Worm (Caenorhabditis elegans) whole organism, early embryonic: ENCODE results near the gene C30H6.5.

Source experiments
- B0310.2 ChIP-seq: sonication (generic microtip); optimal IDR thresholded peaks from 2 replicates; lab custom pipeline; 2016; ENCODE audit warnings: mild to moderate bottlenecking, missing genetic modification characterization, missing compliant biosample characterization
- F13C5.2 ChIP-seq: sonication (generic microtip); optimal IDR thresholded peaks from 2 replicates; lab custom pipeline; 2017; ENCODE audit warnings: mild to moderate bottlenecking, missing genetic modification characterization, inconsistent platforms, missing compliant biosample characterization
- aly-1 ChIP-seq: sonication (generic microtip); optimal IDR thresholded peaks from 2 replicates; lab custom pipeline; 2016; ENCODE audit warnings: missing genetic modification characterization, missing compliant biosample characterization
- ama-1 ChIP-seq: fragments of 150-350 bp; optimal IDR thresholded peaks from 2 replicates; lab custom pipeline; 2014
- ceh-13 ChIP-seq: fragments of 200-800 bp; sonication (Bioruptor generic); optimal IDR thresholded peaks from 2 replicates; lab custom pipeline; 2018; ENCODE audit warnings: mild to moderate bottlenecking, missing genetic modification characterization, missing compliant biosample characterization
- ceh-36 ChIP-seq: sonication (generic microtip); optimal IDR thresholded peaks from 2 replicates; lab custom pipeline; 2016; ENCODE audit warnings: missing genetic modification characterization, inconsistent platforms, missing compliant biosample characterization
- ets-7 ChIP-seq: sonication (generic microtip); optimal IDR thresholded peaks from 2 replicates; lab custom pipeline; 2016; ENCODE audit warnings: missing genotype, missing genetic modification characterization, missing compliant biosample characterization
- flt-1 ChIP-seq: fragments of 200-800 bp; sonication (Bioruptor generic); IDR thresholded peaks from 2 replicates; pipeline ENCODE4 v1.3.6; 2022; ENCODE audit warnings: missing genetic modification characterization, missing compliant biosample characterization
- hmbx-1 ChIP-seq: sonication (generic microtip); optimal IDR thresholded peaks from 2 replicates; lab custom pipeline; 2016; ENCODE audit warnings: mild to moderate bottlenecking, missing genetic modification characterization, missing compliant biosample characterization
- hmg-4 ChIP-seq: fragments of 200-800 bp; sonication (Bioruptor generic); optimal IDR thresholded peaks from 2 replicates; lab custom pipeline; 2018; ENCODE audit warnings: mild to moderate bottlenecking, missing genetic modification characterization, missing compliant biosample characterization
- hnd-1 ChIP-seq: sonication (generic microtip); optimal IDR thresholded peaks from 2 replicates; lab custom pipeline; 2016; ENCODE audit warnings: missing genetic modification characterization, missing compliant biosample characterization
- pes-1 ChIP-seq: fragments of 200-800 bp; sonication (Bioruptor generic); IDR thresholded peaks from 2 replicates; pipeline ENCODE4 v1.3.6; 2022; ENCODE audit warnings: missing genetic modification reagents, missing genetic modification characterization, missing compliant biosample characterization
- scrt-1 ChIP-seq: fragments of 200-800 bp; sonication (Bioruptor generic); IDR thresholded peaks from 2 replicates; pipeline ENCODE4 v1.3.6; 2022; ENCODE audit warnings: missing genetic modification characterization, missing compliant biosample characterization
- sea-1 ChIP-seq: fragments of 200-800 bp; sonication (Bioruptor generic); conservative IDR thresholded peaks from 2 replicates; pipeline ENCODE4 v1.3.6; 2022; ENCODE audit warnings: missing genetic modification characterization, missing compliant biosample characterization
- tbx-11 ChIP-seq: fragments of 200-800 bp; sonication (Bioruptor generic); IDR thresholded peaks from 2 replicates; pipeline ENCODE4 v1.3.6; 2022; ENCODE audit warnings: missing genetic modification characterization, missing compliant biosample characterization
- tbx-37 ChIP-seq: fragments of 200-800 bp; sonication (Bioruptor generic); conservative IDR thresholded peaks from 2 replicates; pipeline ENCODE4 v1.3.6; 2022; ENCODE audit warnings: missing genetic modification reagents, missing genetic modification characterization, missing compliant biosample characterization
- tra-4 ChIP-seq: sonication (generic microtip); optimal IDR thresholded peaks from 2 replicates; lab custom pipeline; 2017; ENCODE audit warnings: missing genetic modification characterization, missing compliant biosample characterization

C30H6.5 gene

DNA sequence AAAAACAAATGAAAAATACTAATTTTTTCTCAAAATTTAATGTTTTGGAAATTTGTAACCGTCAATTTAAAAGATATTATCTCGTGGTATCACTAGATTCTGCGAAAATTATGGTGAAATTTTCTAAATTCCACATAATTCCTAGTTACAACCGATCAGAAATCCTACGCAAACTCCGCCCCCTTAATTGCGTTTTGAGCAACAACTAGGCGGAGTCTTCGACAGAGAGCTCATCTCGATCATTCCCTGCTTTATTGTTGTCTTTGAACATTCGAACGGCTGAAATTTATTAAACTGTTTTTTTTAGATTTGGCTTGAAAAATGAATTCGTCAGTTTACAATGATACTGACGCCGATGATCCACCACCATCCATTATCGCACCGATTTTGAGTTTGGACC, 27.9 kb downstream of the C30H6.5 start, which contains the start of gene T02D1.4:
Gene T02D1.4 (plus strand): TSS at position 301 of the 400 bp plus-strand sequence.
- TF ChIP-seq hmg-4 (GFP tag; lab: Kevin White, UChicago) (no peak), F13C5.2 (tag; lab: Kevin White, UChicago) (no peak), flt-1 (GFP tag; lab: Robert Waterston, UW) (no peak)

DNA sequence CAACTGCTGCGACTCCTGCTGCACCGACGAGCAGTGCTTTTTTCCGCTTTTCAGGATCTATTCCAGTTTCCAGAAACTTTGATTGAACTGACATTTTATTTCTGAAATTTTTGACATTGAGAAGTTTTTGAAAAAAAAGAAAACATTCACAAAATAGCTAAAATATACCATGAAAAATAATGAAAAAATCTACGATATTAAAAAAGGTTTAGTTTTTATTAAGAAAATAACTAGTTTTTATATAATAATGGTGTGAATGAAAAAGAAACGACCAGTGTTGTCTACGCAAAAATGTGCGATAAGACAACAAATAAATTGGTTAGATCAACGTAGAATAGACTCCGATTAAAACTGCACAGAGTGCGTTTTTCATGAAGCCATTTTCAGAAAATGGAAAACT, 34.0 kb downstream of the C30H6.5 start, which contains the start of gene pmp-4:
Gene pmp-4 (minus strand): TSS at position 101 of the 400 bp plus-strand sequence.
- TF ChIP-seq aly-1 (tag; lab: Kevin White, UChicago) (no peak), pes-1 (GFP tag; lab: Robert Waterston, UW) (no peak), ama-1 (lab: Kevin White, UChicago) (no peak), sea-1 (GFP tag; lab: Robert Waterston, UW) (no peak), hnd-1 (no peak), hmg-4 (GFP tag; lab: Kevin White, UChicago) (no peak), ceh-13 (GFP tag; lab: Kevin White, UChicago) (no peak), F13C5.2 (tag; lab: Kevin White, UChicago) (no peak), ets-7 (tag; lab: Kevin White, UChicago) (no peak), tbx-37 (no peak), tra-4 (tag; lab: Kevin White, UChicago) (no peak), flt-1 (GFP tag; lab: Robert Waterston, UW) (no peak), hmbx-1 (tag; lab: Kevin White, UChicago) (no peak), tbx-11 (no peak), scrt-1 (GFP tag; lab: Robert Waterston, UW) (no peak)

DNA sequence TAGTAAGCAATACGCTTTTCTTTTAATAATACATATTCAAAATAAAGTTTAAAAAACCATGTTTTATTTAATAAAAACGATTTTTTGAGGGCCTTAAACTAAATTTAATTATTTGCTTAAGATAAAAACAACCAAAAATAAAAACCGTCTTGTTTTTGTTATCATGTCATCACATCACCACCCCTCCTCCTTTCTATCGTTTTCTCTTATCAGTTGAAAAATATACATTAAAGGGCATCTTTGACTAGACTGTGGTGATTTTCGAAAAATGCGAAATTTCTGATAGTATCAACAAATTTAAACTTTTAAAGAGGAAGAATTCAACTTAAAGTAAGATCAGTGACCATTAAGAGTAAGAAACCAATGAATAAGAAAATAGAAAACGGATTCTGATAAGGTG, 34.5 kb downstream of the C30H6.5 start:
- TF ChIP-seq sea-1 (GFP tag; lab: Robert Waterston, UW): no peak
- no peak for TF ChIP-seq ets-7 (tag; lab: Kevin White, UChicago)
- TF ChIP-seq aly-1 (tag; lab: Kevin White, UChicago): no peak
- TF ChIP-seq hmg-4 (GFP tag; lab: Kevin White, UChicago): no peak
- no peak for TF ChIP-seq ceh-13 (GFP tag; lab: Kevin White, UChicago)
- no peak for TF ChIP-seq B0310.2 (tag; lab: Kevin White, UChicago)
- TF ChIP-seq F13C5.2 (tag; lab: Kevin White, UChicago): no peak
- TF ChIP-seq tbx-37: no peak
- no peak for TF ChIP-seq hnd-1
- TF ChIP-seq tbx-11: no peak
- no peak for TF ChIP-seq tra-4 (tag; lab: Kevin White, UChicago)

DNA sequence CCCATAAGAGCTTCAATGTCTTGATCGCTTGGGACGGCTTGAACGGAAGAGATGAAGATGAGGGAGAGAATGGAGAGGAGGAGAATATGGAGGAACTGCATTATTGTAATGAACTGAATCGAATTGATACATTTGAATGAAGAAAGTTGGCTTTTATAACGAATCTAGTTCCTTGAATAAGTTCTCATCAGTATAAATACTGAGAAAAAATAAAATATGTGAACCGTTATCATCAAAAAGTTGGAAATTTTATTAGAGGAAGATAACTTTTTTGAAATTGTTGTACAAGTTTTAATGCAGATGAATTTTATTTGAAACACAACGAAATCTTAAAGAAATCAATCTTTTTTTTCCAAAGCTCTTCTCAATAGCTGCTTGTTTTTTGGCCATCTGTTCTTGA, 35.5 kb downstream of the C30H6.5 start, which contains the start of gene T02D1.7:
Gene T02D1.7 (minus strand): TSS at position 101 of the 400 bp plus-strand sequence.
- TF ChIP-seq tbx-37 (no peak), F13C5.2 (tag; lab: Kevin White, UChicago) (no peak), sea-1 (GFP tag; lab: Robert Waterston, UW) (no peak), ceh-36 (tag; lab: Kevin White, UChicago) (no peak), scrt-1 (GFP tag; lab: Robert Waterston, UW) (no peak), B0310.2 (tag; lab: Kevin White, UChicago) (no peak), tbx-11 (no peak), hmbx-1 (tag; lab: Kevin White, UChicago) (no peak), tra-4 (tag; lab: Kevin White, UChicago) (no peak), ceh-13 (GFP tag; lab: Kevin White, UChicago) (no peak), hnd-1 (no peak), ama-1 (lab: Kevin White, UChicago) (no peak), ets-7 (tag; lab: Kevin White, UChicago) (no peak), pes-1 (GFP tag; lab: Robert Waterston, UW) (no peak), flt-1 (GFP tag; lab: Robert Waterston, UW) (no peak)

DNA sequence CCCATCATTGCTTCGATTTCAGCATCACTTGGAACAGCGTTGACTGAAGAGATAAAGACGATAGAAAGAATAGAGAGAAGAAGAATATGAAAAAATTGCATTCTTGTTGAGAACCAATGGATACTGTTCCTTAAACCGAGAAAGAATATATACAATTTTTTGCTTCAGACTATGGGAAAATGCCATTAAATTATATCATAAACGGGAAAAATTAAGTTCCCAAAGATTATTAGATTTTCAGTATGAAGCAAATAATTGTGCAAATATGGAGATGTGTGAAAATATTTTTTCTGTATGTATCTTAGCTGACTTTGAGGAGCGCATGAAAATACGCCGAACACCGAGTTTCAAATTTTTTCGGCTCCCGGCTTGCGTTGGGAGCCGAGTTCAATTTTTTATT, 35.9 kb downstream of the C30H6.5 start, which contains the start of gene T02D1.9:
Gene T02D1.9 (minus strand): TSS at position 101 of the 400 bp plus-strand sequence.
- TF ChIP-seq ama-1 (lab: Kevin White, UChicago): no peak

DNA sequence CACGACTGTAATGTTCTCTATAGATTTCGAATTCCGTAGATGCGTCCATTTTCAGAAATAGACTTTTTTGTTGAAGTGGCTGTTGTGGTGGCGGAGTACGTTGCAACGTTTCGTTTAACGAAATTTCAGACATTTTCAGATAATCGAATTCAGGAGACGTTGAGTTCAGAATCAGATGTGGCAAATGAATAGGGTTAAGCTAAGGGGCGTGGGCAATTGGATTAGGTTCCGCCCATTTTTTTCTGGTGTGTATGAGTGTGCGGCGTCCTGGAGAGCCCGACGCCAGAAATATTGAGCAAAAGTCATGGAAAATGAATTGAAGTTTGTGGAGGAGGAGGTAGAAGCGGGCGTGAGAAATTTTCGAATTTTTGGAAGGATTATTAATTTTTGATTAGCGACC, 41.8 kb downstream of the C30H6.5 start:
- TF ChIP-seq scrt-1 (GFP tag; lab: Robert Waterston, UW): no peak
- no peak for TF ChIP-seq hnd-1
- no peak for TF ChIP-seq pes-1 (GFP tag; lab: Robert Waterston, UW)
- no peak for TF ChIP-seq tbx-11
- no peak for TF ChIP-seq hmbx-1 (tag; lab: Kevin White, UChicago)
- TF ChIP-seq tra-4 (tag; lab: Kevin White, UChicago): no peak
- no peak for TF ChIP-seq sea-1 (GFP tag; lab: Robert Waterston, UW)
- no peak for TF ChIP-seq flt-1 (GFP tag; lab: Robert Waterston, UW)
- TF ChIP-seq aly-1 (tag; lab: Kevin White, UChicago): no peak
- TF ChIP-seq ets-7 (tag; lab: Kevin White, UChicago): no peak
- no peak for TF ChIP-seq ama-1 (lab: Kevin White, UChicago)
- TF ChIP-seq hmg-4 (GFP tag; lab: Kevin White, UChicago): no peak
- no peak for TF ChIP-seq ceh-36 (tag; lab: Kevin White, UChicago)
- TF ChIP-seq ceh-13 (GFP tag; lab: Kevin White, UChicago): no peak

DNA sequence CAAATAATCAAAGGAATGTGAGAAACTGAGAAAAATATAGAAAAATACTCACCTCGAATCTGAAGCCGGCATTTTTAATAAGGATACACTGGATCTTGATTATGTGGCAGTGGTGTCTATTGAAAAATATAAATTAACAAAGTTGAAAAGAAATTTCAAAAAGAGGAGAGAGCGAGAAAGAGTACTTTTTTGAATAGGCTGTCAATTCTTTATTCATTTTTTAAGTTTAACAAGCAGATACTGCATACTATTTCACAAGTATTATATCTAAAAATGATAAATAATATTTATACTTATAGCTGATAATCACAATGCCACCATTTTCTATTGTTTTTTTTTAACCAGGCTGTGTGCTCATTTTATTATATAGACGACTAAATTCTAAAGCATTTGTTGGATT, 46.2 kb downstream of the C30H6.5 start, which contains the start of gene npr-26:
Gene npr-26 (minus strand): TSS at position 101 of the 400 bp plus-strand sequence.
- TF ChIP-seq F13C5.2 (tag; lab: Kevin White, UChicago) (no peak), hnd-1 (no peak), sea-1 (GFP tag; lab: Robert Waterston, UW) (no peak), ceh-13 (GFP tag; lab: Kevin White, UChicago) (no peak), aly-1 (tag; lab: Kevin White, UChicago) (no peak), ama-1 (lab: Kevin White, UChicago) (no peak), ceh-36 (tag; lab: Kevin White, UChicago) (no peak), ets-7 (tag; lab: Kevin White, UChicago) (no peak), pes-1 (GFP tag; lab: Robert Waterston, UW) (no peak), tbx-37 (no peak), hmg-4 (GFP tag; lab: Kevin White, UChicago) (no peak), flt-1 (GFP tag; lab: Robert Waterston, UW) (no peak), B0310.2 (tag; lab: Kevin White, UChicago) (no peak), scrt-1 (GFP tag; lab: Robert Waterston, UW) (no peak), hmbx-1 (tag; lab: Kevin White, UChicago) (no peak)
